Worm (Caenorhabditis elegans) whole organism, midembryonic: ENCODE results near the gene rnh-1.2.

Source experiments
- T22C8.4 ChIP-seq: fragments of 200-800 bp; sonication (Bioruptor generic); IDR thresholded peaks from 2 replicates; pipeline ENCODE4 v1.3.6; 2022; ENCODE audit warnings: missing genetic modification characterization, missing compliant biosample characterization
- cog-1 ChIP-seq: sonication (generic microtip); optimal IDR thresholded peaks from 2 replicates; lab custom pipeline; 2016; ENCODE audit warnings: missing genetic modification characterization, missing compliant biosample characterization
- flt-1 ChIP-seq: fragments of 200-800 bp; sonication (Bioruptor generic); IDR thresholded peaks from 2 replicates; pipeline ENCODE4 v1.3.6; 2022; ENCODE audit warnings: missing genetic modification characterization, missing compliant biosample characterization
- klf-2 ChIP-seq: fragments of 200-800 bp; sonication (Bioruptor generic); conservative IDR thresholded peaks from 2 replicates; pipeline ENCODE4 v1.3.6; 2022; ENCODE audit warnings: missing genetic modification reagents, missing genetic modification characterization, missing compliant biosample characterization
- med-1 ChIP-seq: sonication (generic microtip); optimal IDR thresholded peaks from 2 replicates; lab custom pipeline; 2017; ENCODE audit warnings: missing genetic modification characterization, mild to moderate bottlenecking, missing compliant biosample characterization, antibody characterized with exemption, missing genetic modification reagents; ENCODE audit not compliant: insufficient read depth
- ref-1 ChIP-seq: fragments of 200-800 bp; sonication (Bioruptor generic); conservative IDR thresholded peaks from 2 replicates; pipeline ENCODE4 v1.3.6; 2022; ENCODE audit warnings: missing genetic modification reagents, missing genetic modification characterization, missing compliant biosample characterization
- tab-1 ChIP-seq: fragments of 200-800 bp; sonication (Bioruptor generic); IDR thresholded peaks from 2 replicates; pipeline ENCODE4 v1.3.6; 2022; ENCODE audit warnings: missing genetic modification characterization, missing compliant biosample characterization
- ztf-23 ChIP-seq: fragments of 200-800 bp; sonication (Bioruptor generic); IDR thresholded peaks from 2 replicates; pipeline ENCODE4 v1.3.6; 2022; ENCODE audit warnings: missing genetic modification reagents, missing genetic modification characterization, missing compliant biosample characterization
- ztf-29 ChIP-seq: fragments of 200-800 bp; sonication (Bioruptor generic); IDR thresholded peaks from 2 replicates; pipeline ENCODE4 v1.3.6; 2022; ENCODE audit warnings: missing genetic modification reagents, missing genetic modification characterization, missing compliant biosample characterization

rnh-1.2 gene

DNA sequence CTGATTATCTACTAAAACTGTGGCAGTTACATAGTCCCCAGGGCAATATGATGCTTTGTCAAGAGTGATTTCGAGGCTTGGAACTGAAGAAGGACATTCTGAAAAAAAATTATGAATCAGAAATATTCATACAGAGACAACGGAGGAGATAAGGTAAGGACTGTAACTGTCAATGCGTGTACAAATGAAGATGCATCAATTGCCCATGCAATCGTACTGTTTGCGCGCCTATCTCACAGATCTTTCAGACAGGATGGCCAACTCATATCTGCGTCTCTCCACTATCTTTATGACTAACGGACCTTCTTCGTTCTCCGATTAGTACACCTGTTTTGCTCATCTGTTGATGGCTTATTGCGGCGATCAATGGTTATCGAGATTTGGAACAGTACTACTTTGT lies 1.5 kb downstream of the rnh-1.2 start, which contains the start of gene ZK938.11:
Gene ZK938.11 (minus strand): TSS at position 101 of the 400 bp plus-strand sequence.
- TF ChIP-seq med-1 (GFP tag; lab: Kevin White, UChicago) (no peak), flt-1 (no peak), ref-1 (GFP tag; lab: Robert Waterston, UW) (no peak), ztf-23 (GFP tag; lab: Robert Waterston, UW) (no peak), tab-1 (no peak), T22C8.4 (no peak), cog-1 (tag; lab: Kevin White, UChicago) (no peak)

DNA sequence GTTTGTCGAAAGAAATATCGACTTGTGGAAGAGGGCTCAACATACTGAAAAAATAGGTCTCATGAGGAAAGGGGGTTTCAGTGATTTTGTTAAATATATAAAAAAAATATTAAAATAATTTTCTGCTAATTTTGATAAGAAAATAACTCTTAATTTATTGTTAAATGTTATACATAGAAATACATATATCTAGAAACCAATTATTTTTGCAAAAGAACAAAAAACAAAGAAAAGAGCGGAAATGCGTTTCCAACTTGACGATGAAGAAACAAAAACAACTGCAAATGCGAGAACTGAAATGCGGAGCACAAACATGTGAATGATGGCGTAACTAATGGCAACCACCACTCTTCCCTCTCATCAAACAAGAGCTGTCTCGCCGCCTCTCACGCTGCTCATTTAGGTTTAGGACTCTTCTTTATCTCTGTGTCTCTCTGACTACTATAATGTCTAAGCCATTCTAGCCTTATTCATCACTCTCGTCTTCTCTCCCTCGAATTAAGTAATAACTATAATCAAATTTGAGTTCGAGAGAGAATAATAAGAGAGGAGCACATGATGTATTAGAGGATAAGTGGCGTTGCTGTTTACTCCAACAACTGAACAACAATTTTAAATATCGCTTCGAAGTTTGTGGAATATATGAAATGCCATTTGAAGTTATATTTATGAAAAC lies 3.4 kb downstream of the rnh-1.2 start, which contains the start of gene arrd-4:
Gene arrd-4 (minus strand): TSS at position 51 of the 676 bp plus-strand sequence.
- no peak for TF ChIP-seq ztf-29 (GFP tag; lab: Robert Waterston, UW)
- 0 out of 2 replicates have a peak, but pooled peaks have one; percentile 7 for TF ChIP-seq tab-1

DNA sequence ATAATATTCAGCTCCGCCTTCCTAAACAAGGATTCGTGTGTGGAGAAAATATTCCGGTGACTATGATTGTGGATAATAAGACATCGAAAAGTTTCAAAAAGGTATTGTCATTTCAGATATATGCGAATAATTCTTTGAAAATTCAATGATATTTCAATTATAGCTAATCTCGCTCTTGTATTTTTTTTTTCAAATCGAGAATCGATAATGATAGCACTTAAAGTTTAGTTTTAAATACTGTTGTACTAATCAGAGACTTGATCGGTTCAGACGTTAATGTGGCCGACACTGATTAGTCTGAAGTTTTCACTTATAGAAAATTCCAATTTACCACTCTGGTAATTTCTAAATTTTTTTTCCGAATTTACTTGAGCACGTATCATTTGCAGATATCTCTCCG lies 5.9 kb downstream of the rnh-1.2 start:
- TF ChIP-seq med-1 (GFP tag; lab: Kevin White, UChicago) (no peak), ztf-23 (GFP tag; lab: Robert Waterston, UW) (no peak), T22C8.4 (no peak), ref-1 (GFP tag; lab: Robert Waterston, UW) (no peak), klf-2 (no peak), tab-1 (no peak), ztf-29 (GFP tag; lab: Robert Waterston, UW) (no peak), cog-1 (tag; lab: Kevin White, UChicago) (no peak), flt-1 (no peak)

DNA sequence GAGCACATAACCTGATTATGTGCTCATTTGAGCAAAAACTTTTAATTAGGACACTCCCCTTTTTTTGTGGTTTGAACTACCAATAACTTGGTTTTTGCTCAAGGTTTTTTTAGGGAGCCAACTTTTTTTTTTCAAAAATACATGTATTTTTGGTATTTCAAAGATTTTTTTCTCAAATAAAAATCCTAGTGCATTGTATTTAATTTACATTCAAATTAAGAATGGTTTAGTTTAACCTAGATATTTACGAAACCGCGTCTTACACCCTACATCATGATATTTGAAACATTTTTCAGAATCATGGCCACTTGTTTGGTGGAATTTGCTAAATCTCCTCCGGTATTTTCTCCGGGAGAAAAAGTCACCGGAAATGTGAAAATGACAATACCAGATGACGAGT lies 6.9 kb downstream of the rnh-1.2 start, which contains the start of gene arrd-5:
Gene arrd-5 (plus strand): TSS at position 301 of the 400 bp plus-strand sequence.
- no peak for TF ChIP-seq T22C8.4
- no peak for TF ChIP-seq klf-2
- TF ChIP-seq ref-1 (GFP tag; lab: Robert Waterston, UW) = no peak
- TF ChIP-seq cog-1 (tag; lab: Kevin White, UChicago) = no peak
- no peak for TF ChIP-seq med-1 (GFP tag; lab: Kevin White, UChicago)
- TF ChIP-seq ztf-23 (GFP tag; lab: Robert Waterston, UW) = no peak
- no peak for TF ChIP-seq flt-1
- no peak for TF ChIP-seq ztf-29 (GFP tag; lab: Robert Waterston, UW)
- no peak for TF ChIP-seq tab-1

DNA sequence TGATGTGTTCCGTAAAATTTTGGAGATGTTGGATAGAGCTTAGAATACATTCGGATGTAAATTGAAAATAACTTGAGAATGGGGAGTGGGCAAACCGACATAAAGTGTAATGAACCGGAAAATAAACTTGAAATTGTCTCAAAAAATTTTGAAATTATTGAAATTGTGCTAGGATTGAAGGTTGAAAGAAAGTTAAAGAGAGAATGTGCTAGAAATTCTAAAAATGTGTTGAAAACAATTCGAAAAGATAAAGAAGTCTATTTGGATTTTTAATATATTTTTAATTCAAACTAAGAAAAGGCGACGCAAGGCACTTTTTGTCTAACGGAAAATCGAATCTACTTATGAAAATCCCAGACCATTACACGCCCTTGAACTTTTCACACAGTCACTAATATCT lies 8.0 kb downstream of the rnh-1.2 start, which contains the start of gene ZK938.3:
Gene ZK938.3 (minus strand): TSS at position 101 of the 400 bp plus-strand sequence.
- no peak for TF ChIP-seq T22C8.4
- no peak for TF ChIP-seq cog-1 (tag; lab: Kevin White, UChicago)
- TF ChIP-seq ztf-29 (GFP tag; lab: Robert Waterston, UW) = no peak
- no peak for TF ChIP-seq flt-1
- TF ChIP-seq tab-1 = no peak
- no peak for TF ChIP-seq med-1 (GFP tag; lab: Kevin White, UChicago)
- TF ChIP-seq ref-1 (GFP tag; lab: Robert Waterston, UW) = no peak
- no peak for TF ChIP-seq ztf-23 (GFP tag; lab: Robert Waterston, UW)
- TF ChIP-seq klf-2 = no peak

DNA sequence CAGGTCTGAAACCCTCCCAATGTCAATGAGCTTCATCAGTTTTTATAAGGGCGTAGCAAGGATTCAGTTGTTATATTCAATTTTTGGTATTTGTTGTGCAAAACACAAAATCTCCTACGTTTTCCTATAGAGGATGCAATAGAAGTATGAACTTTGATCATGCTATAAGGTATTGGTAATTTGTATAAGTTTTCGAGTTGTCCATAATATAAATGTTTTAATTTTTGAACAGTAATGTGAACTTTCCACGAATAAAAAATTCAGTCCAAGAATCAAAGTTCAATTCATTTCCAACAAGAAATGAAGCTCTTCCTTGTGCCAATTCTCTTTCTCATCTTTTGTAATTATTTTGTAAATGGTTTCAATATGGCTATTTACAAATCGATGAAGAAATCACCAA lies 10.8 kb downstream of the rnh-1.2 start, which contains the start of gene ZK938.12:
Gene ZK938.12 (plus strand): TSS at position 301 of the 400 bp plus-strand sequence.
- TF ChIP-seq flt-1 = no peak
- TF ChIP-seq tab-1 = no peak
- no peak for TF ChIP-seq cog-1 (tag; lab: Kevin White, UChicago)
- TF ChIP-seq klf-2 = no peak
- no peak for TF ChIP-seq med-1 (GFP tag; lab: Kevin White, UChicago)
- TF ChIP-seq ref-1 (GFP tag; lab: Robert Waterston, UW) = no peak
- no peak for TF ChIP-seq T22C8.4
- TF ChIP-seq ztf-23 (GFP tag; lab: Robert Waterston, UW) = no peak
- no peak for TF ChIP-seq ztf-29 (GFP tag; lab: Robert Waterston, UW)

DNA sequence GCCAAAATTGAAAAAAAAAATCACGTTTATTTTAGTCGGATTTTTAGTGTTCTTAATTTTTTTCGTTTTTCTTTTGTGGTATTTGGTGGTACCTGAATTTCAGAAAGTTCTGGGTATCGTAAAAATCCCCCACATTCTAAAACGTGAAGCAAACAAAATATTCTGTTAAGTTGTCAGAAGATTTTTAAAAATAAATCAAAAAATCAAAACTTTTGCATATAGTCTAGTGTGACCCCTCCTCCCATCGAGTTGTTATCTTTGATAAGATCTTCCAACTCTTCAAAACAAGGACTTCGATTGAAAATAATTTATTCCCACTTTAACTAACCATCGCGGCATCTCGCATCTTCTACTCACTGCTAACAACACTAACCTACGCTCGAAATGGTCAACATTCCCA lies 12.7 kb downstream of the rnh-1.2 start, which contains the start of gene ZK938.1:
Gene ZK938.1 (plus strand): TSS at position 301 of the 400 bp plus-strand sequence.
- TF ChIP-seq cog-1 (tag; lab: Kevin White, UChicago) = no peak
- TF ChIP-seq med-1 (GFP tag; lab: Kevin White, UChicago) = no peak
- TF ChIP-seq tab-1 = no peak
- no peak for TF ChIP-seq ref-1 (GFP tag; lab: Robert Waterston, UW)
- TF ChIP-seq ztf-23 (GFP tag; lab: Robert Waterston, UW) = no peak
- no peak for TF ChIP-seq ztf-29 (GFP tag; lab: Robert Waterston, UW)
- no peak for TF ChIP-seq flt-1
- TF ChIP-seq T22C8.4 = no peak
- no peak for TF ChIP-seq klf-2

DNA sequence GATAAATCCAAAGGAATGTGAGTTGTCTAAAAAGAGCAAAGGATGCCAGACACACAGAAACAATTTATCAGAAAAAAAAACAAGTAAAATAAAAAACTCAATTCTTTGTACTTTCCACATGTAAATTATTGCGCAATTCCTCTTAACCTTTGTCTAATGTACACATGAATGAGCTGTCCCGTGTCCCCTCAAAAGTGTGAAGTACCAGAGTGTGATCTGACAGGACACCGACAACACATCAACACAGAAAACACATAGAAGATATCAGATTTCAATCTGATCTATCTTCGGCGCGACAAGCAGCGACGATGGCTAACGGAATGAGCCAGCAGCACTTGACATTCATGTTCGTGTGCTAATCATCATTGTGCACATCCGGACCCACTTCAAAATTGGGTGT lies 13.3 kb downstream of the rnh-1.2 start:
- TF ChIP-seq T22C8.4 = no peak
- no peak for TF ChIP-seq tab-1
- TF ChIP-seq ref-1 (GFP tag; lab: Robert Waterston, UW) = no peak
- no peak for TF ChIP-seq flt-1
- no peak for TF ChIP-seq ztf-29 (GFP tag; lab: Robert Waterston, UW)
- no peak for TF ChIP-seq cog-1 (tag; lab: Kevin White, UChicago)
- TF ChIP-seq med-1 (GFP tag; lab: Kevin White, UChicago) = no peak
- no peak for TF ChIP-seq ztf-23 (GFP tag; lab: Robert Waterston, UW)
- no peak for TF ChIP-seq klf-2

DNA sequence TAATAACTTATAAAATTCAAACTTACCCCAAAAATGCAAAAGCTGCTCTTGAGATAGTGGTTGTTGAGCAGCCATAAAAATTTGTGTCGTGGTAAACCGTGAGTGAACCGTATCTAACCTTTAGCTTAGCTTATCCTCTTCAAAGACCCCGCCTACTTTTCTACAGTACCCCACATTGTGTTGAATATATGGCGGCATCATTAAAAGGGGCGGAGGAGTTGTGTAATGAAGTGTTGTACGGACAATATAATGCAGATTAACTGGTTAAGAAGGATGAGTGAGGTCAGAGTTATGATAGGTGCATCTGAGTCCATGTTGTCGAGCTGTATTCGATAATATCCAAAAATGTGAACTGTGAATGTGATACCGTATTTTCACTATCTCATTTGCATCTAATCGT lies 14.0 kb downstream of the rnh-1.2 start, which contains the start of gene eyg-1:
Gene eyg-1 (minus strand): TSS at position 101 of the 400 bp plus-strand sequence.
- TF ChIP-seq klf-2 (no peak), T22C8.4 (no peak), ztf-29 (GFP tag; lab: Robert Waterston, UW) (no peak), med-1 (GFP tag; lab: Kevin White, UChicago) (no peak), cog-1 (tag; lab: Kevin White, UChicago) (no peak), tab-1 (no peak), ztf-23 (GFP tag; lab: Robert Waterston, UW) (no peak)

DNA sequence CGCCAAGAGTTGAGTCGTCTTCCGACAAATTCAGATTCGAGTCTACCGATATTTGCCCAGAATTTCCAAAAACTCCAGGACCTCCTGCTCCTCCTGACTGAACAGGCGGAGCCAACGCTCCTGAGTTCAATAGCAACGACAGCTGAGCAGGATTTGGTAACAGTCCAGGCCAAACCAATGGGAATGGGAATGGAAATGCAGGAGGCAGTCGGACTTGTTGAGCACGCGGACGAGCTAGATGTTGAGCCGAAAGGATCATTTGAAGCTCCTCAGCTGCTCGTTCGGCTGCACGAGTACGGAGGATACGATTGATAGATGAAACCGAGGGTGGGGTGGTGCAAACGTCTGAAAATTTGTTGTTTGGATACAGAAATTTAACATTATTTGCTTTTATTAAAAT lies 14.9 kb downstream of the rnh-1.2 start:
- no peak for TF ChIP-seq T22C8.4
- no peak for TF ChIP-seq flt-1
- TF ChIP-seq med-1 (GFP tag; lab: Kevin White, UChicago) = no peak
- no peak for TF ChIP-seq ref-1 (GFP tag; lab: Robert Waterston, UW)
- TF ChIP-seq ztf-29 (GFP tag; lab: Robert Waterston, UW) = no peak
- TF ChIP-seq cog-1 (tag; lab: Kevin White, UChicago) = no peak
- TF ChIP-seq klf-2 = no peak
- TF ChIP-seq tab-1 = no peak
- TF ChIP-seq ztf-23 (GFP tag; lab: Robert Waterston, UW) = no peak
